Fruit fly (Drosophila melanogaster) whole organism, embryonic: ENCODE data around the gene Snr1.

Experiments used
- CG11093 ChIP-seq: fragments of 200-800 bp; sonication (Bioruptor generic); IDR thresholded peaks from 3 replicates; pipeline ENCODE4 v1.3.6; 2022; ENCODE audit warnings: missing biosample characterization, missing genetic modification characterization
- CG11560 ChIP-seq: fragments of 200-800 bp; sonication (Bioruptor generic); IDR thresholded peaks from 3 replicates; pipeline ENCODE4 v1.3.6; 2022; ENCODE audit warnings: missing biosample characterization, missing genetic modification characterization
- CG12104 ChIP-seq: fragments of 200-800 bp; sonication (Bioruptor generic); optimal IDR thresholded peaks from 3 replicates; lab custom pipeline; 2016; ENCODE audit warnings: missing biosample characterization, missing genetic modification characterization
- CG12236 ChIP-seq: fragments of 200-800 bp; sonication (Bioruptor generic); optimal IDR thresholded peaks from 2 replicates; lab custom pipeline; 2016; ENCODE audit warnings: missing biosample characterization, missing genetic modification characterization
- CG13775 ChIP-seq: fragments of 200-800 bp; sonication (Bioruptor generic); optimal IDR thresholded peaks from 3 replicates; lab custom pipeline; 2017; ENCODE audit warnings: missing biosample characterization, mild to moderate bottlenecking, missing genetic modification characterization
- CG14860 ChIP-seq: fragments of 200-800 bp; sonication (Bioruptor generic); IDR thresholded peaks from 3 replicates; pipeline ENCODE4 v1.3.6; 2022; ENCODE audit warnings: missing biosample characterization, missing genetic modification characterization; ENCODE audit not compliant: partially characterized antibody
- CG17186 ChIP-seq: fragments of 200-800 bp; sonication (Bioruptor generic); optimal IDR thresholded peaks from 3 replicates; lab custom pipeline; 2017; ENCODE audit warnings: missing biosample characterization, missing genetic modification reagents, missing genetic modification characterization
- CG17359 ChIP-seq: fragments of 200-800 bp; sonication (Bioruptor generic); optimal IDR thresholded peaks from 3 replicates; lab custom pipeline; 2018; ENCODE audit warnings: missing biosample characterization, mild to moderate bottlenecking, missing genetic modification characterization, moderate library complexity
- CG17361 ChIP-seq: fragments of 200-800 bp; sonication (Bioruptor generic); IDR thresholded peaks from 3 replicates; pipeline ENCODE4 v1.3.6; 2022; ENCODE audit warnings: missing biosample characterization, missing genetic modification characterization
- CG17568 ChIP-seq: fragments of 200-800 bp; sonication (Bioruptor generic); optimal IDR thresholded peaks from 2 replicates; lab custom pipeline; 2018; ENCODE audit warnings: missing biosample characterization, mild to moderate bottlenecking, missing genetic modification characterization, moderate library complexity
- CG2199 ChIP-seq: fragments of 200-800 bp; sonication (Bioruptor generic); IDR thresholded peaks from 3 replicates; pipeline ENCODE4 v1.3.6; 2022; ENCODE audit warnings: missing biosample characterization, missing genetic modification characterization
- CG2889 ChIP-seq: fragments of 200-800 bp; sonication (Bioruptor generic); IDR thresholded peaks from 3 replicates; pipeline ENCODE4 v1.3.6; 2022; ENCODE audit warnings: missing biosample characterization, missing genetic modification characterization
- CG4404 ChIP-seq: fragments of 200-800 bp; sonication (Bioruptor generic); IDR thresholded peaks from 2 replicates; pipeline ENCODE4 v1.3.6; 2022; ENCODE audit warnings: missing biosample characterization, missing genetic modification characterization
- CG4730 ChIP-seq: fragments of 200-800 bp; sonication (Bioruptor generic); IDR thresholded peaks from 2 replicates; pipeline ENCODE4 v1.3.6; 2022; ENCODE audit warnings: missing biosample characterization, missing genetic modification characterization
- CG5245 ChIP-seq: fragments of 200-800 bp; sonication (Bioruptor generic); optimal IDR thresholded peaks from 3 replicates; lab custom pipeline; 2016; ENCODE audit warnings: missing biosample characterization, missing genetic modification characterization
- CG5953 ChIP-seq: fragments of 200-800 bp; sonication (Bioruptor generic); IDR thresholded peaks from 2 replicates; pipeline ENCODE4 v1.3.6; 2022; ENCODE audit warnings: missing biosample characterization, missing genetic modification characterization
- CG6175 ChIP-seq: fragments of 200-800 bp; sonication (Bioruptor generic); IDR thresholded peaks from 3 replicates; pipeline ENCODE4 v1.3.6; 2022; ENCODE audit warnings: missing biosample characterization, missing genetic modification characterization
- CG6654 ChIP-seq: fragments of 200-800 bp; sonication (Bioruptor generic); optimal IDR thresholded peaks from 2 replicates; lab custom pipeline; 2017; ENCODE audit warnings: missing biosample characterization, mild to moderate bottlenecking, missing genetic modification characterization
- CG6854 ChIP-seq: fragments of 200-800 bp; sonication (Bioruptor generic); optimal IDR thresholded peaks from 3 replicates; lab custom pipeline; 2017; ENCODE audit warnings: missing biosample characterization, mild to moderate bottlenecking, missing genetic modification characterization
- CG7745 ChIP-seq: fragments of 200-800 bp; sonication (Bioruptor generic); optimal IDR thresholded peaks from 2 replicates; lab custom pipeline; 2018; ENCODE audit warnings: missing biosample characterization, mild to moderate bottlenecking, missing genetic modification characterization, moderate library complexity
- CG9215 ChIP-seq: fragments of 200-800 bp; sonication (Bioruptor generic); IDR thresholded peaks from 2 replicates; pipeline ENCODE4 v1.3.6; 2022; ENCODE audit warnings: missing biosample characterization, missing genetic modification characterization
- Dfd ChIP-seq, 2 experiments: fragments of >200 bp; optimal IDR thresholded peaks; 2 replicates each; lab custom pipeline; 2017; ENCODE audit warnings: missing biosample characterization in 2 of 2, missing genetic modification characterization in 2 of 2
- Drgx ChIP-seq: fragments of 200-800 bp; sonication (Bioruptor generic); IDR thresholded peaks from 2 replicates; pipeline ENCODE4 v1.3.6; 2022; ENCODE audit warnings: missing biosample characterization, missing genetic modification characterization
- Gug ChIP-seq: fragments of 200-800 bp; sonication (Bioruptor generic); IDR thresholded peaks from 4 replicates; pipeline ENCODE4 v1.3.6; 2022; ENCODE audit warnings: missing biosample characterization, missing genetic modification characterization
- MBD-R2 ChIP-seq: fragments of 200-800 bp; sonication (Bioruptor generic); IDR thresholded peaks from 2 replicates; pipeline ENCODE4 v1.3.6; 2022; ENCODE audit warnings: missing biosample characterization, missing genetic modification characterization
- NC2β ChIP-seq: fragments of 200-800 bp; sonication (Bioruptor generic); optimal IDR thresholded peaks from 2 replicates; lab custom pipeline; 2016; ENCODE audit warnings: missing biosample characterization, missing genetic modification characterization
- Pdp1 ChIP-seq, 2 experiments: fragments of 200-800 bp; sonication (Bioruptor generic); optimal IDR thresholded peaks; 3 replicates each; lab custom pipeline; 2016; ENCODE audit warnings: missing biosample characterization in 2 of 2, missing genetic modification characterization in 2 of 2, mild to moderate bottlenecking in 1 of 2, moderate library complexity in 1 of 2
- Stat92E ChIP-seq, 3 experiments: fragments of >200 bp in 2 of 3; fragments of 200-800 bp in 1 of 3; sonication (Bioruptor generic) in 1 of 3; optimal IDR thresholded peaks; 2 replicates each; lab custom pipeline; 2017 to 2019; ENCODE audit warnings: missing biosample characterization in 3 of 3, missing genetic modification characterization in 3 of 3, mild to moderate bottlenecking in 1 of 3, moderate library complexity in 1 of 3
- cad ChIP-seq: fragments of >200 bp; optimal IDR thresholded peaks from 2 replicates; lab custom pipeline; 2017; ENCODE audit warnings: missing biosample characterization, missing genetic modification characterization
- cg ChIP-seq: fragments of 200-800 bp; sonication (Bioruptor generic); optimal IDR thresholded peaks from 3 replicates; lab custom pipeline; 2019; ENCODE audit warnings: missing biosample characterization, mild to moderate bottlenecking, missing genetic modification characterization, moderate library complexity
- chm ChIP-seq: fragments of 200-800 bp; sonication (Bioruptor generic); IDR thresholded peaks from 2 replicates; pipeline ENCODE4 v1.3.6; 2022; ENCODE audit warnings: missing biosample characterization, missing genetic modification characterization
- crc ChIP-seq: fragments of 200-800 bp; sonication (Bioruptor generic); optimal IDR thresholded peaks from 2 replicates; lab custom pipeline; 2016; ENCODE audit warnings: missing biosample characterization, missing genetic modification characterization
- dmrt99B ChIP-seq: fragments of 200-800 bp; sonication (Bioruptor generic); optimal IDR thresholded peaks from 2 replicates; lab custom pipeline; 2018; ENCODE audit warnings: missing biosample characterization, mild to moderate bottlenecking, missing genetic modification characterization, moderate library complexity
- ems ChIP-seq: fragments of 200-800 bp; sonication (Bioruptor generic); optimal IDR thresholded peaks from 3 replicates; lab custom pipeline; 2016; ENCODE audit warnings: missing biosample characterization, missing genetic modification characterization
- gt ChIP-seq: fragments of 200-800 bp; sonication (Bioruptor generic); IDR thresholded peaks from 2 replicates; pipeline ENCODE4 v1.3.6; 2022; ENCODE audit warnings: missing biosample characterization, missing genetic modification characterization
- jing ChIP-seq: fragments of 200-800 bp; sonication (Bioruptor generic); optimal IDR thresholded peaks from 2 replicates; lab custom pipeline; 2018; ENCODE audit warnings: missing biosample characterization, mild to moderate bottlenecking, missing genetic modification characterization
- mirr ChIP-seq: fragments of 200-800 bp; sonication (Bioruptor generic); optimal IDR thresholded peaks from 3 replicates; lab custom pipeline; 2018; ENCODE audit warnings: missing biosample characterization, mild to moderate bottlenecking, missing genetic modification characterization
- phol ChIP-seq: fragments of 200-800 bp; sonication (Bioruptor generic); optimal IDR thresholded peaks from 3 replicates; lab custom pipeline; 2018; ENCODE audit warnings: missing biosample characterization, mild to moderate bottlenecking, missing genetic modification characterization, moderate library complexity
- ro ChIP-seq: fragments of 200-800 bp; sonication (Bioruptor generic); IDR thresholded peaks from 2 replicates; pipeline ENCODE4 v1.3.6; 2022; ENCODE audit warnings: missing biosample characterization, missing genetic modification characterization
- salm ChIP-seq: fragments of 200-800 bp; sonication (Bioruptor generic); optimal IDR thresholded peaks from 2 replicates; lab custom pipeline; 2018; ENCODE audit warnings: missing biosample characterization, mild to moderate bottlenecking, missing genetic modification characterization
- sima ChIP-seq: fragments of 200-800 bp; sonication (Bioruptor generic); optimal IDR thresholded peaks from 2 replicates; lab custom pipeline; 2016; ENCODE audit warnings: missing biosample characterization, missing genetic modification characterization
- sisA ChIP-seq: fragments of 200-800 bp; sonication (Bioruptor generic); IDR thresholded peaks from 2 replicates; pipeline ENCODE4 v1.3.6; 2022; ENCODE audit warnings: missing biosample characterization, missing genetic modification characterization
- tx ChIP-seq: fragments of 200-800 bp; sonication (Bioruptor generic); optimal IDR thresholded peaks from 2 replicates; lab custom pipeline; 2016; ENCODE audit warnings: missing biosample characterization, missing genetic modification characterization
- wek ChIP-seq: fragments of 200-800 bp; sonication (Bioruptor generic); optimal IDR thresholded peaks from 3 replicates; lab custom pipeline; 2018; ENCODE audit warnings: missing biosample characterization, mild to moderate bottlenecking, missing genetic modification characterization, moderate library complexity

Snr1 gene

DNA sequence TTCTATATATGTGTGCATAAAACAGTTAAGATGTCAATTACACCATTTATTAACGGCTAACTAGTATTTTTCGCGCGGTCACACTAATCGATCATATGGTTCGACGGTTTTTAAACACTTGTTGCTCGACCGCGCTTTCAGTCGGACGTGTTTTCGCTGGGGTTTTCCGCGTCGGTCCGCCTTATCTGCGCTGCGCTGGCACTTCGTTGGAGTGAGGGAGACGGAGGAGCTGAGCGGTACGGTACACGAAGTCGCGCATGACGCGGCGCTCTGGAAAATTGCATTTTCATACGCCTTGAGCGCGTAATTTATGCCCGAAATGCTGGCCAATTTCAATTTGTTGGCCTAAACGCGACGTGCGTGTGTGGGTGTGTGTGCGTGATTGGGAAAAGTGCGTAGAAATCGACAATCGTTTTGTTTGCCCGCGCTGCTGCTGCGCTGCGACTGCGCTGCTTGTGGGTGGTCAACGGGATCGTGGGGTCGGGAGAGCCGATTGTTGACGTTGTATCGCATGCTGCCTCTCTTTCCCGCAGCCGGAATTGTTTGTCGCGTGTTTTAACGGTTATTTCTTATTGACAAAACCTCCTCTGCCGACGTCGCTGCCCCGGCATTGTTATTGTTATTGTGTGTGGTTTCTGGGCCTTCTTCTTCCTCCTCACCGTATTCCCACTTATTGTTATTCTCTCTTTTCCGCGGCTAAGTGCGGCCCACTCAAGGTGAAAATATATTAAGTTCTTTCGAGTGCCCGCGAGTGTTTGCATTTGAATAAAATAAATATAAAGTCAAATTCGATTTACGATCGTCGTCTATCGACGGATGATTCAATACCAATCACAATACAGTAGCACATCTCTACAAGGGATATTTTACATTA is 46.5 kb downstream of the Snr1 start, which contains the start of gene Itpr (continued):
- TF ChIP-seq cad (GFP tag; lab: Kevin White, UChicago) (no peak), CG5953 (GFP tag; lab: Robert Waterston, UW) (0 out of 2 replicates have a peak, but pooled peaks have one; percentile 11), chm (GFP tag; lab: Robert Waterston, UW) (no peak), Dfd (GFP tag; optimal IDR thresholded peaks at IDR 0.05; lab: Kevin White, UChicago) (peak in 1 of 2 experiments; percentile 3), wek (no peak), Pdp1 (GFP tag; optimal IDR thresholded peaks at IDR 0.05; lab: Kevin White, UChicago) (no peak), CG11093 (GFP tag; lab: Robert Waterston, UW) (no peak), sima (GFP tag; lab: Kevin White, UChicago) (no peak), CG17359 (tag; lab: Kevin White, UChicago) (no peak), CG13775 (GFP tag; lab: Kevin White, UChicago) (no peak), cg (GFP tag; lab: Kevin White, UChicago) (peak; percentile 57), tx (GFP tag; lab: Kevin White, UChicago) (no peak), CG14860 (GFP tag; lab: Robert Waterston, UW) (no peak), CG17186 (GFP tag; lab: Kevin White, UChicago) (no peak), ro (no peak), jing (GFP tag; lab: Kevin White, UChicago) (no peak), ems (GFP tag; lab: Kevin White, UChicago) (no peak), CG11560 (tag; lab: Robert Waterston, UW) (no peak), crc (GFP tag; lab: Kevin White, UChicago) (no peak), CG12104 (GFP tag; lab: Kevin White, UChicago) (no peak), mirr (GFP tag; lab: Kevin White, UChicago) (peak; percentile 14), CG2199 (no peak), CG6654 (GFP tag; lab: Kevin White, UChicago) (no peak), CG6175 (GFP tag; lab: Robert Waterston, UW) (no peak), dmrt99B (tag; lab: Kevin White, UChicago) (no peak), CG4404 (no peak), Stat92E (GFP tag; optimal IDR thresholded peaks at IDR 0.05; lab: Kevin White, UChicago) (no peak), CG5245 (GFP tag; lab: Kevin White, UChicago) (no peak), CG6854 (GFP tag; lab: Kevin White, UChicago) (no peak), phol (tag; lab: Kevin White, UChicago) (no peak), gt (GFP tag; lab: Robert Waterston, UW) (no peak), CG12236 (GFP tag; lab: Kevin White, UChicago) (no peak), salm (tag; lab: Kevin White, UChicago) (no peak), MBD-R2 (GFP tag; lab: Robert Waterston, UW) (no peak), CG9215 (GFP tag; lab: Robert Waterston, UW) (no peak), Gug (GFP tag; lab: Robert Waterston, UW) (no peak), CG2889 (no peak), CG7745 (tag; lab: Kevin White, UChicago) (no peak), sisA (no peak), NC2β (GFP tag; lab: Kevin White, UChicago) (no peak), CG4730 (GFP tag; lab: Robert Waterston, UW) (no peak), CG17361 (GFP tag; lab: Robert Waterston, UW) (0 out of 3 replicates have a peak, but pooled peaks have one; percentile 12), Drgx (GFP tag; lab: Robert Waterston, UW) (no peak), CG17568 (GFP tag; lab: Kevin White, UChicago) (no peak)
